Worm (Caenorhabditis elegans): ENCODE results near the gene F57H12.6.

ce11 chrIV:7946457-7946856, 29.7 kb downstream of the F57H12.6 start, which contains the start of gene czw-1:
- TF ChIP-seq med-1 (GFP tag; optimal IDR thresholded peaks at IDR 0.05; ENCODE audit: insufficient read depth) (no peak), ztf-29 (GFP tag; IDR thresholded peaks at IDR 0.05) (no peak), ref-1 (GFP tag; conservative IDR thresholded peaks at IDR 0.05) (no peak), ztf-23 (GFP tag; IDR thresholded peaks at IDR 0.05) (no peak), flt-1 (GFP tag; IDR thresholded peaks at IDR 0.05) (no peak), klf-2 (GFP tag; conservative IDR thresholded peaks at IDR 0.05) (no peak)
